Worm (Caenorhabditis elegans) whole organism, young adult: ENCODE results near the gene C15F1.2.

Source experiments
- B0019.2 ChIP-seq: fragments of 200-800 bp; sonication (Bioruptor generic); conservative IDR thresholded peaks from 2 replicates; pipeline ENCODE4 v1.3.6; 2022; ENCODE audit warnings: missing genetic modification reagents, missing genetic modification characterization, missing compliant biosample characterization
- B0261.1 ChIP-seq: sonication (generic microtip); optimal IDR thresholded peaks from 2 replicates; lab custom pipeline; 2016; ENCODE audit warnings: mild to moderate bottlenecking, missing genetic modification characterization, moderate library complexity, missing compliant biosample characterization
- F37B4.10 ChIP-seq: fragments of 200-800 bp; sonication (Bioruptor generic); IDR thresholded peaks from 2 replicates; pipeline ENCODE4 v1.3.6; 2022; ENCODE audit warnings: missing genetic modification characterization, missing compliant biosample characterization
- K11D2.4 ChIP-seq: fragments of 200-800 bp; sonication (Bioruptor generic); IDR thresholded peaks from 2 replicates; pipeline ENCODE4 v1.3.6; 2022; ENCODE audit warnings: missing genetic modification reagents, missing genetic modification characterization, missing compliant biosample characterization
- T07F8.4 ChIP-seq: sonication (generic microtip); optimal IDR thresholded peaks from 2 replicates; lab custom pipeline; 2016; ENCODE audit warnings: mild to moderate bottlenecking, missing genetic modification characterization, moderate library complexity, missing compliant biosample characterization
- T26A5.8 ChIP-seq: sonication (generic microtip); optimal IDR thresholded peaks from 2 replicates; lab custom pipeline; 2016; ENCODE audit warnings: missing genetic modification characterization, missing compliant biosample characterization
- Y53F4B.3 ChIP-seq: fragments of 200-800 bp; sonication (Bioruptor generic); IDR thresholded peaks from 2 replicates; pipeline ENCODE4 v1.3.6; 2022; ENCODE audit warnings: missing genetic modification reagents, missing genetic modification characterization, missing compliant biosample characterization
- Y53G8AR.9 ChIP-seq: fragments of 200-800 bp; sonication (Bioruptor generic); conservative IDR thresholded peaks from 2 replicates; pipeline ENCODE4 v1.3.6; 2022; ENCODE audit warnings: missing genetic modification reagents, missing genetic modification characterization, missing compliant biosample characterization
- Y67H2A.10 ChIP-seq: fragments of 200-800 bp; sonication (Bioruptor generic); conservative IDR thresholded peaks from 2 replicates; pipeline ENCODE4 v1.3.6; 2022; ENCODE audit warnings: missing genetic modification reagents, missing genetic modification characterization, missing compliant biosample characterization
- Y95B8A.8 ChIP-seq: fragments of 200-800 bp; sonication (Bioruptor generic); IDR thresholded peaks from 2 replicates; pipeline ENCODE4 v1.3.6; 2022; ENCODE audit warnings: missing genetic modification reagents, missing genetic modification characterization, missing compliant biosample characterization
- athp-1 ChIP-seq: sonication (generic microtip); optimal IDR thresholded peaks from 2 replicates; lab custom pipeline; 2017; ENCODE audit warnings: mild to moderate bottlenecking, missing genetic modification characterization, missing compliant biosample characterization
- attf-6 ChIP-seq: fragments of 200-800 bp; sonication (Bioruptor generic); IDR thresholded peaks from 2 replicates; pipeline ENCODE4 v1.3.6; 2022; ENCODE audit warnings: missing genetic modification reagents, missing genetic modification characterization, missing compliant biosample characterization
- bed-1 ChIP-seq: fragments of 200-800 bp; sonication (Bioruptor generic); IDR thresholded peaks from 2 replicates; pipeline ENCODE4 v1.3.6; 2022; ENCODE audit warnings: missing genetic modification reagents, missing genetic modification characterization, missing compliant biosample characterization
- ccch-3 ChIP-seq: fragments of 200-800 bp; sonication (Bioruptor generic); optimal IDR thresholded peaks from 2 replicates; lab custom pipeline; 2018; ENCODE audit warnings: mild to moderate bottlenecking, missing genetic modification characterization, missing compliant biosample characterization
- cebp-1 ChIP-seq, 2 experiments: fragments of 200-800 bp in 1 of 2; sonication (Bioruptor generic) in 1 of 2; sonication (generic microtip) in 1 of 2; IDR thresholded peaks in 1 of 2; optimal IDR thresholded peaks in 1 of 2; 2 replicates each; pipeline versions ENCODE4 v1.3.6 to Lab custom; 2017 to 2022; ENCODE audit warnings: missing compliant biosample characterization in 2 of 2, missing genetic modification characterization in 2 of 2, mild to moderate bottlenecking in 1 of 2, missing genetic modification reagents in 1 of 2, moderate library complexity in 1 of 2
- ceh-27 ChIP-seq: fragments of 200-800 bp; sonication (Bioruptor generic); optimal IDR thresholded peaks from 2 replicates; lab custom pipeline; 2018; ENCODE audit warnings: mild to moderate bottlenecking, missing genetic modification characterization, moderate library complexity, missing compliant biosample characterization
- die-1 ChIP-seq: sonication (generic microtip); optimal IDR thresholded peaks from 2 replicates; lab custom pipeline; 2016; ENCODE audit warnings: missing genotype, mild to moderate bottlenecking, missing genetic modification characterization, missing compliant biosample characterization
- dox-1 ChIP-seq: fragments of 200-800 bp; sonication (Bioruptor generic); IDR thresholded peaks from 2 replicates; pipeline ENCODE4 v1.3.6; 2022; ENCODE audit warnings: missing genetic modification reagents, missing genetic modification characterization, missing compliant biosample characterization
- egl-44 ChIP-seq: fragments of 200-800 bp; sonication (Bioruptor generic); IDR thresholded peaks from 2 replicates; pipeline ENCODE4 v1.3.6; 2022; ENCODE audit warnings: missing genetic modification reagents, missing genetic modification characterization, missing compliant biosample characterization
- egrh-3 ChIP-seq: fragments of 200-800 bp; sonication (Bioruptor generic); IDR thresholded peaks from 2 replicates; pipeline ENCODE4 v1.3.6; 2022; ENCODE audit warnings: missing genetic modification reagents, missing genetic modification characterization, missing compliant biosample characterization
- hlh-26 ChIP-seq: fragments of 200-800 bp; sonication (Bioruptor generic); conservative IDR thresholded peaks from 2 replicates; pipeline ENCODE4 v1.3.6; 2022; ENCODE audit warnings: missing genetic modification reagents, missing genetic modification characterization, missing compliant biosample characterization
- hmg-1.2 ChIP-seq: fragments of 200-800 bp; sonication (Bioruptor generic); IDR thresholded peaks from 2 replicates; pipeline ENCODE4 v1.3.6; 2022; ENCODE audit warnings: missing genetic modification reagents, missing genetic modification characterization, missing compliant biosample characterization
- hmg-20 ChIP-seq: fragments of 200-800 bp; sonication (Bioruptor generic); IDR thresholded peaks from 2 replicates; pipeline ENCODE4 v1.3.6; 2022; ENCODE audit warnings: missing genetic modification reagents, missing genetic modification characterization, missing compliant biosample characterization
- lsy-27 ChIP-seq: sonication (generic microtip); optimal IDR thresholded peaks from 2 replicates; lab custom pipeline; 2017; ENCODE audit warnings: missing genetic modification characterization, mild to moderate bottlenecking, missing compliant biosample characterization, antibody characterized with exemption, missing genotype, borderline replicate concordance; ENCODE audit not compliant: insufficient read depth
- madf-10 ChIP-seq: sonication (generic microtip); optimal IDR thresholded peaks from 2 replicates; lab custom pipeline; 2016; ENCODE audit warnings: mild to moderate bottlenecking, missing genetic modification characterization, missing compliant biosample characterization
- madf-6 ChIP-seq: fragments of 200-800 bp; sonication (Bioruptor generic); IDR thresholded peaks from 2 replicates; pipeline ENCODE4 v1.3.6; 2022; ENCODE audit warnings: missing genetic modification reagents, missing genetic modification characterization, missing compliant biosample characterization
- mcd-1 ChIP-seq: fragments of 200-800 bp; sonication (Bioruptor generic); IDR thresholded peaks from 2 replicates; pipeline ENCODE4 v1.3.6; 2022; ENCODE audit warnings: missing genetic modification reagents, missing genetic modification characterization, missing compliant biosample characterization
- nfya-2 ChIP-seq: fragments of 200-800 bp; sonication (Bioruptor generic); IDR thresholded peaks from 2 replicates; pipeline ENCODE4 v1.3.6; 2022; ENCODE audit warnings: missing genetic modification reagents, missing genetic modification characterization, missing compliant biosample characterization
- nfyb-1 ChIP-seq: fragments of 200-800 bp; sonication (Bioruptor generic); IDR thresholded peaks from 2 replicates; pipeline ENCODE4 v1.3.6; 2022; ENCODE audit warnings: missing genetic modification reagents, missing genetic modification characterization, missing compliant biosample characterization
- nhr-80 ChIP-seq: sonication (generic microtip); optimal IDR thresholded peaks from 2 replicates; lab custom pipeline; 2016; ENCODE audit warnings: missing genetic modification characterization, missing compliant biosample characterization
- sea-2 ChIP-seq: fragments of 200-800 bp; sonication (Bioruptor generic); IDR thresholded peaks from 2 replicates; pipeline ENCODE4 v1.3.6; 2022; ENCODE audit warnings: missing genetic modification characterization, missing compliant biosample characterization
- snpc-1.1 ChIP-seq: sonication (generic microtip); optimal IDR thresholded peaks from 2 replicates; lab custom pipeline; 2017; ENCODE audit warnings: missing genetic modification characterization, mild to moderate bottlenecking, missing compliant biosample characterization, antibody characterized with exemption, moderate library complexity, missing genotype, missing genetic modification reagents; ENCODE audit not compliant: insufficient read depth
- snpc-3.4 ChIP-seq: sonication (generic microtip); optimal IDR thresholded peaks from 2 replicates; lab custom pipeline; 2017; ENCODE audit warnings: missing genetic modification characterization, mild to moderate bottlenecking, missing compliant biosample characterization, antibody characterized with exemption, moderate library complexity, missing genotype, missing genetic modification reagents
- xnd-1 ChIP-seq: sonication (generic microtip); optimal IDR thresholded peaks from 2 replicates; lab custom pipeline; 2016; ENCODE audit warnings: missing genotype, missing genetic modification reagents, missing genetic modification characterization, missing compliant biosample characterization
- ztf-18 ChIP-seq: sonication (generic microtip); optimal IDR thresholded peaks from 2 replicates; lab custom pipeline; 2016; ENCODE audit warnings: missing genotype, mild to moderate bottlenecking, missing genetic modification characterization, missing compliant biosample characterization
- ztf-22 ChIP-seq: fragments of 200-800 bp; sonication (Bioruptor generic); optimal IDR thresholded peaks from 2 replicates; lab custom pipeline; 2018; ENCODE audit warnings: mild to moderate bottlenecking, missing genetic modification characterization, moderate library complexity, missing compliant biosample characterization
- ztf-3 ChIP-seq: fragments of 200-800 bp; sonication (Bioruptor generic); optimal IDR thresholded peaks from 2 replicates; lab custom pipeline; 2018; ENCODE audit warnings: mild to moderate bottlenecking, missing genetic modification characterization, missing compliant biosample characterization

C15F1.2 gene

ce11 chrII:6979646-6980045 is at the start of gene C15F1.2:
Gene C15F1.2, plus strand, starts transcription at chrII:6979953.
- TF ChIP-seq sea-2 (GFP tag; lab: Robert Waterston, UW): no peak
- no peak for TF ChIP-seq mcd-1 (GFP tag; lab: Robert Waterston, UW)
- no peak for TF ChIP-seq cebp-1 (GFP tag; IDR thresholded peaks at IDR 0.05; lab: Robert Waterston, UW)
- TF ChIP-seq cebp-1 (tag; optimal IDR thresholded peaks at IDR 0.05; lab: Kevin White, UChicago): no peak
- TF ChIP-seq ztf-22 (GFP tag; lab: Kevin White, UChicago): no peak
- no peak for TF ChIP-seq snpc-3.4 (tag; lab: Kevin White, UChicago)
- no peak for TF ChIP-seq F37B4.10 (GFP tag; lab: Robert Waterston, UW)
- no peak for TF ChIP-seq hmg-1.2 (GFP tag; lab: Robert Waterston, UW)
- TF ChIP-seq nfyb-1 (GFP tag; lab: Robert Waterston, UW): no peak
- no peak for TF ChIP-seq xnd-1 (tag; lab: Kevin White, UChicago)
- no peak for TF ChIP-seq Y95B8A.8 (GFP tag; lab: Robert Waterston, UW)
- no peak for TF ChIP-seq hlh-26
- no peak for TF ChIP-seq Y53G8AR.9 (GFP tag; lab: Robert Waterston, UW)
- TF ChIP-seq dox-1 (GFP tag; lab: Robert Waterston, UW): no peak
- TF ChIP-seq egl-44 (GFP tag; lab: Robert Waterston, UW): no peak
- TF ChIP-seq athp-1: no peak
- TF ChIP-seq bed-1 (GFP tag; lab: Robert Waterston, UW): no peak

- TF ChIP-seq cebp-1 (GFP tag; IDR thresholded peaks at IDR 0.05; lab: Robert Waterston, UW): no peak
- peak; percentile 61 for TF ChIP-seq cebp-1 (tag; optimal IDR thresholded peaks at IDR 0.05; lab: Kevin White, UChicago)
- no peak for TF ChIP-seq dox-1 (GFP tag; lab: Robert Waterston, UW)
- no peak for TF ChIP-seq T07F8.4 (tag; lab: Kevin White, UChicago)
- TF ChIP-seq nhr-80: peak; percentile 10
- TF ChIP-seq hmg-1.2 (GFP tag; lab: Robert Waterston, UW): peak; percentile 17; the same call in 1 of the 2 replicates
- TF ChIP-seq ceh-27 (GFP tag; lab: Kevin White, UChicago): no peak
Measured at ce11 chrII:6930072-6930471, 49.7 kb upstream of the C15F1.2 start.

DNA sequence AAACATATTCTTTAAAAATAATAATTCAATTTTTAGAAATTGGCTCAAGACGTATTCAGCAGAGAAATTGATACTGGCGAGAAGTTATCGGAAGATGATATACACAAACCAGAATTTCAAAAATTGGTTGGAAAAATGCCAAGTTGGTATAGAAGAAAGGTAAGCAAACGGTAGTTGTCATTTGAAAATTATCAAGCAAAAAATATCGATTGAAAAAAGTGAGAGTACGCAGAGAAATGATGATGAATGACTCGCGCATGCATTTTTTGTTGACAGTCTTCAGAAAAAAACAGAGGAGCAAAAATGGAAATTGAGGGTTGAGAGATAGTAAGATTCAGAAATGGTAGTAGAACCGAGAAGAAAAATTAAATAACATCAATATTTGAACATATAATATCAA is 46.8 kb upstream of the C15F1.2 start:
- no peak for TF ChIP-seq Y67H2A.10
- TF ChIP-seq nhr-80: peak; percentile 11

ce11 chrII:6934729-6935128 is 45.0 kb upstream of the C15F1.2 start:
- TF ChIP-seq T26A5.8: no peak
- TF ChIP-seq B0261.1 (tag; lab: Kevin White, UChicago): no peak
- no peak for TF ChIP-seq B0019.2

DNA sequence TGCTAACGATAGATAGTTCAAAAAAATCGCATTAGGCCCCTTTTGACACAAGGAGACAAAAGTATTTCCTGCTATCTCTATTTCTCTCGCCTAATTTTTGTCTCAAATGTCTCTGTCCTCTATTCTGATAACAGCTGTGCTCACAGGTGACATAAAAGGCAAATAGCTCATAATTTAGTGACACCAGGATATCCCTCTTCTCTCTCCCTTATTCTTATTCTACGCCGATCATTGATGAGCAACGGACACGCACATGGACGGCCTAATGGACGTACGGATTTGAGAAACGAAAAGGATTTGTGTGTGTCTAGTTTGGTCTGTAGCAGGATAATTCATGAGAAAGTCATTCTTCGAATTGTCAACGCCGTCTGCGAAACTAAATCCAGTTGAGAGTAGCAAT is 43.8 kb upstream of the C15F1.2 start:
- TF ChIP-seq nhr-80: peak; percentile 2
- TF ChIP-seq madf-10 (tag; lab: Kevin White, UChicago): no peak

- TF ChIP-seq lsy-27 (tag; lab: Kevin White, UChicago) (no peak), nhr-80 (peak; percentile 38)
- TF ChIP-seq, all 124 proteins: peak for 1
Measured at ce11 chrII:6936528-6936927, 43.2 kb upstream of the C15F1.2 start.

- TF ChIP-seq attf-6 (GFP tag; lab: Robert Waterston, UW) (no peak), ztf-22 (GFP tag; lab: Kevin White, UChicago) (no peak), die-1 (tag; lab: Kevin White, UChicago) (no peak), ccch-3 (GFP tag; lab: Kevin White, UChicago) (no peak), dox-1 (GFP tag; lab: Robert Waterston, UW) (no peak), egrh-3 (GFP tag; lab: Robert Waterston, UW) (no peak), ztf-3 (GFP tag; lab: Kevin White, UChicago) (no peak), hmg-20 (GFP tag; lab: Robert Waterston, UW) (no peak), nfya-2 (GFP tag; lab: Robert Waterston, UW) (no peak), Y53G8AR.9 (GFP tag; lab: Robert Waterston, UW) (no peak), bed-1 (GFP tag; lab: Robert Waterston, UW) (no peak), snpc-1.1 (no peak), madf-6 (GFP tag; lab: Robert Waterston, UW) (no peak), Y53F4B.3 (GFP tag; lab: Robert Waterston, UW) (no peak), ztf-18 (tag; lab: Kevin White, UChicago) (no peak), K11D2.4 (GFP tag; lab: Robert Waterston, UW) (no peak)
Measured at ce11 chrII:6937057-6937456, 42.7 kb upstream of the C15F1.2 start.
